Fruit fly (Drosophila melanogaster) whole organism, embryonic: ENCODE results near the gene CstF50.

ENCODE experiments used
- B-H2 ChIP-seq: fragments of 200-800 bp; sonication (Bioruptor generic); optimal IDR thresholded peaks from 2 replicates; lab custom pipeline; 2018; ENCODE audit warnings: missing biosample characterization, mild to moderate bottlenecking, missing genetic modification characterization
- Bteb2 ChIP-seq: fragments of 200-800 bp; sonication (Bioruptor generic); optimal IDR thresholded peaks from 2 replicates; lab custom pipeline; 2016; ENCODE audit warnings: missing biosample characterization, missing genetic modification characterization
- CG10979 ChIP-seq: fragments of 200-800 bp; sonication (Bioruptor generic); optimal IDR thresholded peaks from 2 replicates; lab custom pipeline; 2018; ENCODE audit warnings: missing biosample characterization, mild to moderate bottlenecking, missing genetic modification characterization, moderate library complexity
- CG11398 ChIP-seq: fragments of 200-800 bp; sonication (Bioruptor generic); optimal IDR thresholded peaks from 2 replicates; lab custom pipeline; 2016; ENCODE audit warnings: missing biosample characterization, missing genetic modification characterization
- CG17328 ChIP-seq: fragments of 200-800 bp; sonication (Bioruptor generic); IDR thresholded peaks from 2 replicates; pipeline ENCODE4 v1.3.6; 2022; ENCODE audit warnings: missing biosample characterization, missing genetic modification characterization
- CG17612 ChIP-seq: fragments of 200-800 bp; sonication (Bioruptor generic); IDR thresholded peaks from 2 replicates; pipeline ENCODE4 v1.3.6; 2022; ENCODE audit warnings: missing biosample characterization, missing genetic modification characterization
- CG17829 ChIP-seq: fragments of 200-800 bp; optimal IDR thresholded peaks from 2 replicates; lab custom pipeline; 2019; ENCODE audit warnings: missing biosample characterization, mild to moderate bottlenecking, missing genetic modification characterization, moderate library complexity
- CG2129 ChIP-seq: fragments of 200-800 bp; sonication (Bioruptor generic); IDR thresholded peaks from 2 replicates; pipeline ENCODE4 v1.3.6; 2022; ENCODE audit warnings: missing biosample characterization, missing genetic modification characterization; ENCODE audit not compliant: partially characterized antibody
- CG32532 ChIP-seq: fragments of 200-800 bp; sonication (Bioruptor generic); IDR thresholded peaks from 2 replicates; pipeline ENCODE4 v1.3.6; 2022; ENCODE audit warnings: missing biosample characterization, missing genetic modification characterization
- CG3407 ChIP-seq: fragments of 200-800 bp; sonication (Bioruptor generic); optimal IDR thresholded peaks from 2 replicates; lab custom pipeline; 2018; ENCODE audit warnings: missing biosample characterization, mild to moderate bottlenecking, missing genetic modification characterization
- CG34376 ChIP-seq: fragments of 200-800 bp; sonication (Bioruptor generic); optimal IDR thresholded peaks from 2 replicates; lab custom pipeline; 2018; ENCODE audit warnings: missing biosample characterization, mild to moderate bottlenecking, missing genetic modification characterization
- CG4617 ChIP-seq: fragments of 200-800 bp; sonication (Bioruptor generic); optimal IDR thresholded peaks from 3 replicates; lab custom pipeline; 2016; ENCODE audit warnings: missing biosample characterization, missing genetic modification characterization, borderline replicate concordance
- CG5245 ChIP-seq: fragments of 200-800 bp; sonication (Bioruptor generic); optimal IDR thresholded peaks from 3 replicates; lab custom pipeline; 2016; ENCODE audit warnings: missing biosample characterization, missing genetic modification characterization
- CG8089 ChIP-seq: fragments of 200-800 bp; sonication (Bioruptor generic); optimal IDR thresholded peaks from 3 replicates; lab custom pipeline; 2016; ENCODE audit warnings: missing biosample characterization, missing genetic modification characterization
- CG8924 ChIP-seq: fragments of 200-800 bp; optimal IDR thresholded peaks from 3 replicates; lab custom pipeline; 2019; ENCODE audit warnings: missing biosample characterization, mild to moderate bottlenecking, missing genetic modification characterization, moderate library complexity
- CG9437 ChIP-seq: fragments of 200-800 bp; sonication (Bioruptor generic); optimal IDR thresholded peaks from 2 replicates; lab custom pipeline; 2018; ENCODE audit warnings: missing biosample characterization, mild to moderate bottlenecking, missing genetic modification characterization
- CG9932 ChIP-seq: fragments of 200-800 bp; sonication (Bioruptor generic); IDR thresholded peaks from 2 replicates; pipeline ENCODE4 v1.3.6; 2022; ENCODE audit warnings: missing biosample characterization, missing genetic modification characterization
- D19A ChIP-seq: fragments of 200-800 bp; optimal IDR thresholded peaks from 3 replicates; lab custom pipeline; 2019; ENCODE audit warnings: missing biosample characterization, mild to moderate bottlenecking, missing genetic modification characterization, moderate library complexity
- Dip3 ChIP-seq: fragments of 200-800 bp; sonication (Bioruptor generic); optimal IDR thresholded peaks from 3 replicates; lab custom pipeline; 2016; ENCODE audit warnings: missing biosample characterization, missing genetic modification characterization
- Eip74EF ChIP-seq, 2 experiments: fragments of 200-800 bp in 1 of 2; fragments of >200 bp in 1 of 2; sonication (Bioruptor generic) in 1 of 2; optimal IDR thresholded peaks; 2 replicates each; lab custom pipeline; 2017 to 2019; ENCODE audit warnings: missing biosample characterization in 2 of 2, missing genetic modification characterization in 2 of 2, mild to moderate bottlenecking in 1 of 2, moderate library complexity in 1 of 2
- Ets65A ChIP-seq: fragments of 200-800 bp; sonication (Bioruptor generic); peaks from one replicate; lab custom pipeline; 2016; ENCODE audit warnings: missing biosample characterization, missing genetic modification characterization
- Fer1 ChIP-seq: fragments of 200-800 bp; sonication (Bioruptor generic); optimal IDR thresholded peaks from 2 replicates; lab custom pipeline; 2017; ENCODE audit warnings: missing biosample characterization, mild to moderate bottlenecking, missing genetic modification characterization
- Gug ChIP-seq: fragments of 200-800 bp; sonication (Bioruptor generic); IDR thresholded peaks from 4 replicates; pipeline ENCODE4 v1.3.6; 2022; ENCODE audit warnings: missing biosample characterization, missing genetic modification characterization
- HmgZ ChIP-seq: fragments of 200-800 bp; sonication (Bioruptor generic); optimal IDR thresholded peaks from 2 replicates; lab custom pipeline; 2018; ENCODE audit warnings: missing biosample characterization, mild to moderate bottlenecking, missing genetic modification characterization
- NC2β ChIP-seq: fragments of 200-800 bp; sonication (Bioruptor generic); optimal IDR thresholded peaks from 2 replicates; lab custom pipeline; 2016; ENCODE audit warnings: missing biosample characterization, missing genetic modification characterization
- PHDP ChIP-seq: fragments of 200-800 bp; sonication (Bioruptor generic); optimal IDR thresholded peaks from 3 replicates; lab custom pipeline; 2018; ENCODE audit warnings: missing biosample characterization, mild to moderate bottlenecking, missing genetic modification characterization, moderate library complexity
- Rx ChIP-seq: fragments of 200-800 bp; sonication (Bioruptor generic); IDR thresholded peaks from 2 replicates; pipeline ENCODE4 v1.3.6; 2022; ENCODE audit warnings: missing biosample characterization, missing genetic modification characterization
- Trl ChIP-seq, 3 experiments: fragments of >200 bp in 2 of 3; fragments of 200-800 bp in 1 of 3; sonication (Bioruptor generic) in 1 of 3; optimal IDR thresholded peaks; 2 replicates in 1 of 3; 3 replicates in 2 of 3; lab custom pipeline; 2016 to 2017; ENCODE audit warnings: missing biosample characterization in 1 of 3, missing genetic modification characterization in 1 of 3
- Usf ChIP-seq: fragments of 200-800 bp; sonication (Bioruptor generic); optimal IDR thresholded peaks from 2 replicates; lab custom pipeline; 2017; ENCODE audit warnings: missing genotype, missing biosample characterization, missing genetic modification characterization
- bsh ChIP-seq, 2 experiments: fragments of 200-800 bp; sonication (Bioruptor generic); optimal IDR thresholded peaks; 2 replicates each; lab custom pipeline; 2017 to 2018; ENCODE audit warnings: mild to moderate bottlenecking in 2 of 2, missing biosample characterization in 2 of 2, missing genetic modification characterization in 2 of 2, moderate library complexity in 1 of 2
- chif ChIP-seq, 2 experiments: fragments of 200-800 bp; sonication (Bioruptor generic); optimal IDR thresholded peaks; 3 replicates each; lab custom pipeline; 2016; ENCODE audit warnings: missing biosample characterization in 2 of 2, missing genetic modification characterization in 2 of 2
- chm ChIP-seq: fragments of 200-800 bp; sonication (Bioruptor generic); IDR thresholded peaks from 2 replicates; pipeline ENCODE4 v1.3.6; 2022; ENCODE audit warnings: missing biosample characterization, missing genetic modification characterization
- croc ChIP-seq: fragments of 200-800 bp; sonication (Bioruptor generic); conservative IDR thresholded peaks from 3 replicates; pipeline ENCODE4 v1.3.6; 2022; ENCODE audit warnings: missing biosample characterization, missing genetic modification characterization
- crol ChIP-seq: fragments of 200-800 bp; sonication (Bioruptor generic); IDR thresholded peaks from 2 replicates; pipeline ENCODE4 v1.3.6; 2022; ENCODE audit warnings: missing biosample characterization, missing genetic modification characterization
- dan ChIP-seq: fragments of 200-800 bp; sonication (Bioruptor generic); IDR thresholded peaks from 2 replicates; pipeline ENCODE4 v1.3.6; 2022; ENCODE audit warnings: missing biosample characterization, missing genetic modification characterization
- dmrt99B ChIP-seq: fragments of 200-800 bp; sonication (Bioruptor generic); optimal IDR thresholded peaks from 2 replicates; lab custom pipeline; 2018; ENCODE audit warnings: missing biosample characterization, mild to moderate bottlenecking, missing genetic modification characterization, moderate library complexity
- gce ChIP-seq: fragments of 200-800 bp; sonication (Bioruptor generic); IDR thresholded peaks from 3 replicates; pipeline ENCODE4 v1.3.6; 2022; ENCODE audit warnings: missing biosample characterization, missing genetic modification characterization
- gsb-n ChIP-seq: fragments of 200-800 bp; sonication (Bioruptor generic); optimal IDR thresholded peaks from 3 replicates; lab custom pipeline; 2018; ENCODE audit warnings: missing biosample characterization, mild to moderate bottlenecking, missing genetic modification characterization
- kay ChIP-seq: fragments of 200-800 bp; sonication (Bioruptor generic); optimal IDR thresholded peaks from 2 replicates; lab custom pipeline; 2016; ENCODE audit warnings: missing biosample characterization, missing genetic modification characterization
- nmo ChIP-seq: fragments of 200-800 bp; sonication (Bioruptor generic); optimal IDR thresholded peaks from 2 replicates; lab custom pipeline; 2018; ENCODE audit warnings: missing biosample characterization, mild to moderate bottlenecking, missing genetic modification characterization, moderate library complexity
- org-1 ChIP-seq: fragments of 200-800 bp; sonication (Bioruptor generic); optimal IDR thresholded peaks from 2 replicates; lab custom pipeline; 2017; ENCODE audit warnings: missing biosample characterization, missing genetic modification characterization
- pnt ChIP-seq: fragments of 200-800 bp; sonication (Bioruptor generic); optimal IDR thresholded peaks from 3 replicates; lab custom pipeline; 2016; ENCODE audit warnings: missing biosample characterization, missing genetic modification characterization
- pum ChIP-seq: fragments of 200-800 bp; sonication (Bioruptor generic); optimal IDR thresholded peaks from 2 replicates; lab custom pipeline; 2016; ENCODE audit warnings: missing biosample characterization, missing genetic modification characterization
- repo ChIP-seq: fragments of 200-800 bp; sonication (Bioruptor generic); optimal IDR thresholded peaks from 2 replicates; lab custom pipeline; 2016; ENCODE audit warnings: missing biosample characterization, missing genetic modification characterization
- run ChIP-seq: fragments of 200-800 bp; sonication (Bioruptor generic); optimal IDR thresholded peaks from 3 replicates; lab custom pipeline; 2018; ENCODE audit warnings: missing biosample characterization, mild to moderate bottlenecking, missing genetic modification characterization
- sima ChIP-seq: fragments of 200-800 bp; sonication (Bioruptor generic); optimal IDR thresholded peaks from 2 replicates; lab custom pipeline; 2016; ENCODE audit warnings: missing biosample characterization, missing genetic modification characterization
- tna ChIP-seq: fragments of 200-800 bp; sonication (Bioruptor generic); IDR thresholded peaks from 2 replicates; pipeline ENCODE4 v1.3.6; 2022; ENCODE audit warnings: missing biosample characterization, missing genetic modification characterization; ENCODE audit not compliant: partially characterized antibody
- vvl ChIP-seq: fragments of 200-800 bp; sonication (Bioruptor generic); IDR thresholded peaks from 2 replicates; pipeline ENCODE4 v1.3.6; 2022; ENCODE audit warnings: missing biosample characterization, missing genetic modification characterization

The CstF50 gene

dm6 chr3R:31717299-31718167, 19.2 kb downstream of the CstF50 start (continued):
- TF ChIP-seq pnt (GFP tag; lab: Kevin White, UChicago) (peak; percentile 39), croc (GFP tag; lab: Robert Waterston, UW) (peak; percentile 53; the same call in 2 of the 3 replicates), gsb-n (tag; lab: Kevin White, UChicago) (peak; percentile 17), vvl (GFP tag; lab: Robert Waterston, UW) (peak; percentile 38), CG17612 (peak; percentile 32; the same call in 1 of the 2 replicates), tna (GFP tag; lab: Robert Waterston, UW) (no peak), CG10979 (peak; percentile 15), CG8924 (tag; lab: Kevin White, UChicago) (peak; percentile 41), B-H2 (GFP tag; lab: Kevin White, UChicago) (peak; percentile 22), repo (GFP tag; lab: Kevin White, UChicago) (no peak), CG5245 (GFP tag; lab: Kevin White, UChicago) (no peak), Fer1 (GFP tag; lab: Kevin White, UChicago) (peak; percentile 61), org-1 (GFP tag; lab: Kevin White, UChicago) (peak; percentile 75), bsh (GFP tag; optimal IDR thresholded peaks at IDR 0.05; lab: Kevin White, UChicago) (peak; percentile 51 to 64), CG17829 (peak; percentile 40), CG9437 (GFP tag; lab: Kevin White, UChicago) (peak; percentile 51), HmgZ (tag; lab: Kevin White, UChicago) (peak; percentile 42), crol (GFP tag; lab: Robert Waterston, UW) (peak; percentile 82), kay (GFP tag; lab: Kevin White, UChicago) (peak; percentile 47), CG32532 (peak; percentile 53), gce (GFP tag; lab: Robert Waterston, UW) (0 out of 3 replicates have a peak, but pooled peaks have one; percentile 5), Rx (GFP tag; lab: Robert Waterston, UW) (no peak), chm (GFP tag; lab: Robert Waterston, UW) (no peak), CG4617 (GFP tag; lab: Kevin White, UChicago) (no peak), sima (GFP tag; lab: Kevin White, UChicago) (no peak), D19A (tag; lab: Kevin White, UChicago) (peak; percentile 40), Eip74EF (GFP tag; optimal IDR thresholded peaks at IDR 0.05; lab: Kevin White, UChicago) (peak in 1 of 2 experiments; percentile 38), chif (GFP tag; optimal IDR thresholded peaks at IDR 0.05; lab: Kevin White, UChicago) (peak; percentile 36 to 56), run (no peak), NC2β (GFP tag; lab: Kevin White, UChicago) (no peak), dan (GFP tag; lab: Robert Waterston, UW) (no peak), CG17328 (GFP tag; lab: Robert Waterston, UW) (peak; percentile 39; the same call in 1 of the 2 replicates), CG11398 (GFP tag; lab: Kevin White, UChicago) (peak; percentile 44), dmrt99B (tag; lab: Kevin White, UChicago) (peak; percentile 77), Dip3 (peak; percentile 61), CG34376 (GFP tag; lab: Kevin White, UChicago) (peak; percentile 29), Ets65A (GFP tag; lab: Kevin White, UChicago) (peak; percentile 89), Gug (GFP tag; lab: Robert Waterston, UW) (peak; percentile 52; the same call in 2 of the 4 replicates), PHDP (peak; percentile 68), Usf (GFP tag; lab: Kevin White, UChicago) (no peak), Bteb2 (GFP tag; lab: Kevin White, UChicago) (peak; percentile 49), CG8089 (GFP tag; lab: Kevin White, UChicago) (peak; percentile 41), CG2129 (GFP tag; lab: Robert Waterston, UW) (no peak), pum (GFP tag; lab: Kevin White, UChicago) (no peak), CG9932 (GFP tag; lab: Robert Waterston, UW) (peak; percentile 59), Trl (optimal IDR thresholded peaks at IDR 0.05; lab: Kevin White, UChicago) (no peak), Trl (GFP tag; optimal IDR thresholded peaks at IDR 0.05; lab: Kevin White, UChicago) (peak; percentile 55), nmo (peak; percentile 68), CG3407 (peak; percentile 5)
